Fruit fly (Drosophila melanogaster) whole organism: ENCODE data around the gene CG17271.

Experiments used
- CG8478 ChIP-seq: fragments of >200 bp; optimal IDR thresholded peaks from 2 replicates; lab custom pipeline; 2018; ENCODE audit warnings: inconsistent platforms
- Dll ChIP-seq: fragments of >200 bp; optimal IDR thresholded peaks from 2 replicates; lab custom pipeline; 2017
- EcR ChIP-seq, 2 experiments: fragments of >200 bp; optimal IDR thresholded peaks; 2 replicates each; lab custom pipeline; 2017; ENCODE audit warnings: missing biosample characterization in 2 of 2, missing genetic modification characterization in 2 of 2, missing genetic modification reagents in 2 of 2
- pan ChIP-seq: fragments of >200 bp; optimal IDR thresholded peaks from 2 replicates; lab custom pipeline; 2017
- psq ChIP-seq: fragments of >200 bp; optimal IDR thresholded peaks from 2 replicates; lab custom pipeline; 2017
- usp ChIP-seq: fragments of >200 bp; optimal IDR thresholded peaks from 2 replicates; lab custom pipeline; 2017; ENCODE audit warnings: missing biosample characterization, missing genetic modification characterization, mixed read lengths

CG17271 gene

DNA sequence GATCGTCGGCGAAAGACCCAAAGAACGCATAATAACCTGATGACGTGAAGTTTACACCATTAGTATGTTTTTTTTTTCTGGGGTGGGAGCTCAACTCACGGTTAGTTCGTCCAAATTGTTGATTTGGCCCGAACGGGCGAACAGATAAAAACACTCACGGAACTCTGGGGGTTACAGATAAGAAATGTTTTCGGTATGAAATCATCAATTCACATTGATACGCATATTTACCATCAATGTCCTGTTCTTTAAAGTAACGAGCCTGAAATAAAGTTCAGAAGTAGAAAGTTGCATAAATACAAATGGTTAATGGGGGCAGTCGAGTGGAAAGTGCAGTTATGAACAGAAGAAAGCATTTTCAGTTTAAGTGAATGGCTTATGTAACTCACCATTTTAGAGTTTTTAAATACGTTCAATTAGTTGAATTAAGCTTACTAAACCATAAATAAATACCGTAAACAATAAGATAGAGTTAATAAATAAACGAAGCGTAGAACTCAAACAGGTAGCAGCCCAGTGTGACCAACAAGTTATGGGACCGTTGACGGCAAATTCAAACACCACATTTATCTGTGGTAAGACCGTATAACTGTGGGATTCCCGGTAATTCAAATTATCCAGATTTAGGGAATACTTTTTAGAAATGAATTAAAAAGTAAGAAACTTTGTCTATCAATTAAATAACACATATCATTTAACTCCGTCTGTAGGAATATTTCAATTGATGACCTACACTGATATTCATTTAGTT, 2.2 kb upstream of the CG17271 start, which contains the start of gene CG17272:
Gene CG17272, minus strand, starts transcription at position 536 of the 751 bp plus-strand sequence.
- no peak for TF ChIP-seq Dll (lab: Kevin White, UChicago)
- no peak for TF ChIP-seq usp (GFP tag; lab: Kevin White, UChicago)
- no peak for TF ChIP-seq pan
- TF ChIP-seq psq (lab: Kevin White, UChicago), result no peak
- TF ChIP-seq EcR (GFP tag; optimal IDR thresholded peaks at IDR 0.05; lab: Kevin White, UChicago), result no peak
- TF ChIP-seq CG8478 (lab: Kevin White, UChicago), result no peak

DNA sequence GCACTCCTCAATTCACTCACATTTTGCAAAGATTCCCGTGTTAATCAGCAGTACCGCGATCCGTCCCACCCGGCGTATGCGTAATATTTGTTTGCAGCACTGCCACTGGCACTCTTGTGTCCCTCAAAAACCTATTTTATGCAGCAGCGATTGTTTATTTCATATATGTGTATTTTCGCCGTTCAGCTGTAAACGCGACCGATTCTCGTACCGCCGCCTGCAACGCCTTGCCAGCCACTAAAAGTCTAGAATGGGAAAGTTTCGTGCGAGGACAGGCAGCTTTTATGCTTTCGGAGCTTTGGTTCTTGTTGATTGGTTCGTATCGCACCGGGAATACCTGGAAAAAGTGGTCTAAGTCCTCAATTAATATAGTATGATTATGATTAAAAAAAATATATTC, 3.0 kb downstream of the CG17271 start, which contains the start of gene CG17270:
Gene CG17270, minus strand, starts transcription at position 241 of the 400 bp plus-strand sequence.
- TF ChIP-seq pan (no peak), psq (lab: Kevin White, UChicago) (no peak), EcR (GFP tag; optimal IDR thresholded peaks at IDR 0.05; lab: Kevin White, UChicago) (no peak), Dll (lab: Kevin White, UChicago) (no peak), usp (GFP tag; lab: Kevin White, UChicago) (no peak), CG8478 (lab: Kevin White, UChicago) (no peak)

DNA sequence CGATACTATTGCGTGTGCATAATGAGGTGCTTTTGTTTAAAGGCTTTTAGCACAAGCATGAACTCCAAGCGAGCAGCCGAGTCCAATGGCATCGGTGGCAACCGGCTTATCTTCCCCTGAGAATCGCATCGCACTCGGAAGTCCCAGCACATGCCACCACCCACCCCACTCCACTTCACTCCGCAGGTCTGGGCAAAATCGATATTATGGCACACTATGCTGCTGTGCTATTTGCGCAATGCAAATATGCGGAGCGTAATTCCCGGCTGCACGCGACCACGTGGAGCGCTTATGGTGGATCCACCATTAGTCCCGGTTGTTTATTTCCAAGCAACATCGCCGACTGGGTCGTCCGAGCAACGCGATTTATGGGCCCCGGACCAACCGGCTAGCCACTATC, 3.4 kb downstream of the CG17271 start:
- TF ChIP-seq usp (GFP tag; lab: Kevin White, UChicago) (no peak), pan (no peak), psq (lab: Kevin White, UChicago) (no peak), CG8478 (lab: Kevin White, UChicago) (no peak), EcR (GFP tag; optimal IDR thresholded peaks at IDR 0.05; lab: Kevin White, UChicago) (no peak), Dll (lab: Kevin White, UChicago) (no peak)

DNA sequence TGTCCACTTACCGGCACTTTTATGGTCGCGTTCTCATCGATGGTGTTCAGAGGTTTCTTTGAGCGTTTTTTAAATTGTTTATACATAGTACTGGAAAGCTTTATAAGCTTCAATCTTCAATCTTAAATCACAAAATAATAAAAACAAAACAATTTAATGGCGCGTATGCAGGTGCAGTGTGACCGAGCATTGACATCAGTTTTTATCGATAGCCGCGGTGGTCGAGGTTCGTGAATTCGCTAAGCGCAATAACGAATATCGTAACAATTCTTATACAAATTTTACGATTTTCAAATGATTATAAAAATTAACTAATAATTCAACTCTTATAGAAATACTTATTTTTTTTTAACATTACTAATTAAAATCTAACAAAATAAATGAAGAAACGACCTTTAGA, 5.6 kb downstream of the CG17271 start, which contains the start of gene Fancd2:
Gene Fancd2, minus strand, starts transcription at position 183 of the 400 bp plus-strand sequence.
- TF ChIP-seq EcR (GFP tag; optimal IDR thresholded peaks at IDR 0.05; lab: Kevin White, UChicago) (no peak), pan (no peak)

DNA sequence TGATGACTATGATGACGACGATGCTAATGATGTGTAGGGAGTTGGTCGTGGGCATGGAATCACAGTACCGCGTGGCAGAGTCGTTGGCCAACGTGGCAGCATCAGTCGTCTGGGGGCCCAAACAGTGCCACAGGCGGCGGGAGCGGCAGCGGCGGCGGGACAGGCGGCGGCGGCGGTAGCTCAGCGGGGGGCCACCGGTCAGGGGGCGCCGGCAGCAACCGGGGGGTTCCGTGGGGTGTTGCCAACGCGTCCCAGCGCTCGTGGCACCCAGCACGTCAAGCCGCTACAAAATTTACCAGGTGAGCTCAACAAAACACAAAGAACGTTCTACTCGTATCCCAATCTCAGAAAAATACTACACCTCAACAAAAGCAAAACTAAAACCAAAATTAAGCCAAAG, 19.4 kb downstream of the CG17271 start:
- no peak for TF ChIP-seq usp (GFP tag; lab: Kevin White, UChicago)
- no peak for TF ChIP-seq EcR (GFP tag; optimal IDR thresholded peaks at IDR 0.05; lab: Kevin White, UChicago)
- TF ChIP-seq pan, result no peak
- no peak for TF ChIP-seq psq (lab: Kevin White, UChicago)
- no peak for TF ChIP-seq CG8478 (lab: Kevin White, UChicago)
- TF ChIP-seq Dll (lab: Kevin White, UChicago), result no peak

DNA sequence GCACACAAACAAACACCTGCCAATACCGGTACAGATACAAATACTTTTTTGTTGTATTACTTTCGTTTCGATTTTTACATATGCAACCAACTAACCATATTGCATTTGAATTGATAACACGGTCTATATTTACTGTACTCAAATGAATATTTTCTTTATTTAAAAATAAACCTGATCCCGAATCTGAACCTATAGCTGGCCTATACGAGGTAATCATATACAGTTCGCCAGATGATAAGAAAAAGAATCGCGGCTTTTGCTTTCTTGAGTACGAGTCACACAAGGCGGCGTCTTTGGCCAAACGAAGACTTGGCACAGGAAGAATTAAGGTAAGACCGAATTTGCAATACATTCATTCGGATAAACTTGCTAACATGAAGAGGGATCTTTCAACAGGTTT, 24.7 kb downstream of the CG17271 start:
- TF ChIP-seq usp (GFP tag; lab: Kevin White, UChicago) (no peak), CG8478 (lab: Kevin White, UChicago) (no peak), EcR (GFP tag; optimal IDR thresholded peaks at IDR 0.05; lab: Kevin White, UChicago) (no peak), Dll (lab: Kevin White, UChicago) (no peak), pan (no peak), psq (lab: Kevin White, UChicago) (no peak)

DNA sequence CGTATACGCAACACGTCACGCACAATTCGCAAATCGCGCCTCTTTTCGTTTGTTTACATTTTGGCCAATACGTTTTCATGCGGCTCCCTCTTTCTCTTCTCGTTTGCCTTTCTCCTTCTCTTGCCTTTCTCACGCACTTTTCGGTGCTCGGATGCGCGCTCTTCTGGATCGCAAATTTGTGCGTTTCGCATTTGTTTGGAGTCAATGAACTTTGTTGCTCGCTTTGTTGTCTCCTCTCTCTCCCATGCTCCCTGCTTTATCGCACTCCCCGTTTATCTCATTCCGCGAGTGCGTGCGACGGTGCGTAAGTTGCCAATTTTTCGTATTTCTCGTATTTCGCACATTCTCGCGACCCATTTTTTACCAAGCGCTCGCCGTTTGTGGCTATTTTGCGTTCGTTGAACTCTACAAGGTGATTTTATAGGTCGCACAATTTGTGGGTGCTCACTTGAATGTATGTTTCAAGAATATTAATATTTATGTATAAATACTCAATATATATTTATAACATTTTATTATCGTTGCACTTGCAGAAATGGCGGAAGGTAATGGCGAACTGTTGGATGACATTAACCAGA, 30.3 kb downstream of the CG17271 start:
- TF ChIP-seq EcR (GFP tag; optimal IDR thresholded peaks at IDR 0.05; lab: Kevin White, UChicago) (peak; percentile 67 to 85), usp (GFP tag; lab: Kevin White, UChicago) (no peak)

DNA sequence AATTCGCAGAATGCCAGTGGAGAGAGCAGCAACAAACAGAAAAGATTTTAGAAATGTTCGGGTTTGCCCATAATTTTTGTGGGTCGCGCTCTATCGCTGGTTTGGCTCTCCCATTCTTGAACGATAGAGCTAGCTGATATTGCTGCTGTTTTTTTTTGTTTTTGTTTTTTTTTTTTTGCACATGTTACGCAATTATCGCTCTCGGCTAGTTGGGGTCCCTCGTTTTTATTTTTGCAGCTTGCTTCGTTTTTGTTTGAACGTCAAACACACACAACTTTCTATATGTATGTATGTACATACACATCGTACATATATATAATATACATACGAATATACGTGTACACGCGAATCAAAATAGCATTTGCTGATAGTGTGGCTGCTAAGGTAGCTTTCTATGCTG, 31.2 kb downstream of the CG17271 start:
- TF ChIP-seq psq (lab: Kevin White, UChicago) (no peak), EcR (GFP tag; optimal IDR thresholded peaks at IDR 0.05; lab: Kevin White, UChicago) (no peak), usp (GFP tag; lab: Kevin White, UChicago) (no peak), CG8478 (lab: Kevin White, UChicago) (no peak), pan (no peak), Dll (lab: Kevin White, UChicago) (no peak)

DNA sequence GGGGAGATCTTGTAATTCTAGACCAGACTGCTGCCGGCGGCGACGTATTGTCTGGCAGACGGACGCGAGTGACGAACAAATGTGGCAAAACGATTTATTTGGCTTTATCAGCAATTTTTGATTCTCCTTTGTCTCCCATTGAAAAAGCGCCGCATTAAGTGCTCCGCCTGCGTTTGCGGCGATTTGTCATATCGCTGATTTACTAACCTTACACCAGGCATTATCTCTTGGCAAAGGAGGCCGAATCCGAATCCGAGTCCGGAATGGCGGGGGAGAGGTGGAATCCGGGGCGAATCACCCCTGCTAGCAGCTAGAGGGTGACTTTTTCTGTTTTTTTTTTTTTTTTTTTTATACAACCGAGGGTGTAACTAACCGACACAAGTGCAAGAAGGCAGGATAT, 33.1 kb downstream of the CG17271 start:
- no peak for TF ChIP-seq usp (GFP tag; lab: Kevin White, UChicago)

DNA sequence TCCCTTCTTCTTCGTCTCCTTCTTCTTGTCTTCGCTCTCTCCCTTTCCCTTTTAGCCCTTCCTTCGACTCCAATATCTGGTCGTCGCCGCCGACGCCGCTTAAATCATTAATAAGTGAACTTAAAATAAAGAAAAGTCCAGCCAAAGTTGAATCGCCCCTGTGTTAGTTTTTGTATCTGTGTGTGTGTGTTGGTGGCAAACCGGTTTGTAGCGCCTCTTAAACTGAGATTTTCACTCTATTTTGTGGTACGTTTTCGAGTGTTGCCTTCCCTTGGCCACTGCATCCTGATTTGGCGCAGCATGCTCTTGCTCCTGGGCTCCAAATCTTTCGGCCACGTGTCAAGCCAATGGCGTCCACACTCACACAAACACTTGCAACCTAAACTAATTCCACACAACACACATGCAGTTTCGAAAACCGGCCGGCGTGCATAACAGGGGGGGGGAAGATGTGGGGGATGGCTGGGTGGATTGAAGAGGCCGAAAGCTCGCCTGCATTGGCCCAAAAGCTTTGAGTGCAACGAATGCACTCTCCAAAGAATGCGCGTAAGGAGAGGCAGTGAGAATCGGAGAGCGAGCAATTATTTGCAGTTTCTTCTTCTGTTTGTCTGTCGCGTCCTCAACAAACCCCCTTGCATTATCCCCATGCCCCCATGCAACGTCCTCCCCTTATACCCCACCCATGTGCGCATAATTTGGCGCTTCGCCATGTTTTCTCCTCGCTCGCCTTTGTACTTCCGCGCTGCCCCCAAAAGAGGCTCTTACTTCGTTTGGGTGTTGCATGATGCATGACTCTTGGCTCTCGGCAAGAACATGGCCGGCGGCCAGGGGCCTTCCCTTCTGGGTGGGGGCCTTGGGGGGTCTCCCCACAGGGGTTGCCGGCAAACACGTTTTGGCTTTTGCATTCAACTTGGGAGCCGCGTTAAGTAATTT, 36.9 kb downstream of the CG17271 start:
- no peak for TF ChIP-seq CG8478 (lab: Kevin White, UChicago)
- no peak for TF ChIP-seq usp (GFP tag; lab: Kevin White, UChicago)
- peak in 1 of 2 experiments; percentile 17 for TF ChIP-seq EcR (GFP tag; optimal IDR thresholded peaks at IDR 0.05; lab: Kevin White, UChicago)
- TF ChIP-seq Dll (lab: Kevin White, UChicago), result peak; percentile 85

DNA sequence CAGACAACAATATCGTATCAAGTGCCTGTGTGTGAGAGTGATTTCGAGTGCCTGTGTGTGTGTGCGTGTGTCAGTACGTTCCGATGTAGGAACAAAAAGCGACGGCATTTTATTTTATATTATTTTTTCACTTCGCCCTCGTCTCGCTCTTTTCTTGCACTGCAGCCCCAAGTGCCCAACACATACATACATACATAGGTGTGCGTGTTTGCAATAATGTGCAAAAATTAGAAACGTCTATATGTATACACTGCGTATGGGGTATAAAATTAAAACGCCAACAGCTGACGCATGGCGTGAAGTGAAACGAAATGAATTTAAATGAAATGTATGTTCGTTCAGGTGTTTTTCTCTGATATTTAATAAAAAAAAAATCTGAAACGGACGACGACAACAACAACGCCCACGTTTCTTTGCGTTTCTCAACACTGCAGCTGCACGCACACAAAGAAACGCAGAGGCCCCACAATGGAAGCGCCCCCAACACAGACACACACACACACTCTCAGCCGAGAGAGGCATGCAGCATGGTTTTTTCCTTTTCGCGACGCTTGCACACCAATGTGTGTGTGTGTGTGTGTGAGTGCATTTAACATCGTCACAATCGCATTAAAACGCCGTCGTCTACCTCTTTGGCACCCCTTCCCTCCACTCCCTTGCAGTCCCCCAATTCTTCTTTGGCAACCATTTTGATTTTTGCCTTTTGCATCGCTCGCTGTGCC, 37.8 kb downstream of the CG17271 start:
- TF ChIP-seq Dll (lab: Kevin White, UChicago), result peak; percentile 60
- peak; percentile 70 for TF ChIP-seq CG8478 (lab: Kevin White, UChicago)
- TF ChIP-seq usp (GFP tag; lab: Kevin White, UChicago), result no peak
- no peak for TF ChIP-seq EcR (GFP tag; optimal IDR thresholded peaks at IDR 0.05; lab: Kevin White, UChicago)
- no peak for TF ChIP-seq psq (lab: Kevin White, UChicago)
- TF ChIP-seq pan, result no peak
